Fruit fly (Drosophila melanogaster) whole organism, embryonic: Measurements from ENCODE around the gene spas.
A peak's percentile ranks its signal among the peaks of the same experiment; 100 is the strongest.

ENCODE experiments used
- Ada2b ChIP-seq: fragments of 200-800 bp; sonication (Bioruptor generic); IDR thresholded peaks from 2 replicates; pipeline ENCODE4 v1.3.6; 2022; ENCODE audit warnings: missing biosample characterization, missing genetic modification characterization
- Antp ChIP-seq: fragments of 200-800 bp; sonication (Bioruptor generic); optimal IDR thresholded peaks from 3 replicates; lab custom pipeline; 2016; ENCODE audit warnings: missing biosample characterization, missing genetic modification characterization
- Asciz ChIP-seq: fragments of 200-800 bp; sonication (Bioruptor generic); optimal IDR thresholded peaks from 2 replicates; lab custom pipeline; 2017; ENCODE audit warnings: missing biosample characterization, mild to moderate bottlenecking, missing genetic modification characterization, missing genetic modification reagents
- Atf3 ChIP-seq: fragments of 200-800 bp; sonication (Bioruptor generic); optimal IDR thresholded peaks from 3 replicates; lab custom pipeline; 2016; ENCODE audit warnings: missing biosample characterization, missing genetic modification characterization
- B-H2 ChIP-seq: fragments of 200-800 bp; sonication (Bioruptor generic); optimal IDR thresholded peaks from 2 replicates; lab custom pipeline; 2018; ENCODE audit warnings: missing biosample characterization, mild to moderate bottlenecking, missing genetic modification characterization
- Bdp1 ChIP-seq: fragments of 200-800 bp; sonication (Bioruptor generic); optimal IDR thresholded peaks from 3 replicates; lab custom pipeline; 2016; ENCODE audit warnings: missing biosample characterization, missing genetic modification characterization
- Blimp-1 ChIP-seq: fragments of 200-800 bp; sonication (Bioruptor generic); optimal IDR thresholded peaks from 3 replicates; lab custom pipeline; 2018; ENCODE audit warnings: missing biosample characterization, missing genetic modification characterization, mild to moderate bottlenecking, moderate library complexity, missing genetic modification reagents
- CG10267 ChIP-seq: fragments of 200-800 bp; sonication (Bioruptor generic); optimal IDR thresholded peaks from 2 replicates; lab custom pipeline; 2018; ENCODE audit warnings: missing biosample characterization, mild to moderate bottlenecking, missing genetic modification characterization, moderate library complexity
- CG10274 ChIP-seq: fragments of 200-800 bp; sonication (Bioruptor generic); optimal IDR thresholded peaks from 3 replicates; lab custom pipeline; 2017; ENCODE audit warnings: missing biosample characterization, mild to moderate bottlenecking, missing genetic modification characterization
- CG11456 ChIP-seq: fragments of 200-800 bp; sonication (Bioruptor generic); IDR thresholded peaks from 3 replicates; pipeline ENCODE4 v1.3.6; 2022; ENCODE audit warnings: missing biosample characterization, missing genetic modification characterization
- CG12769 ChIP-seq: fragments of 200-800 bp; sonication (Bioruptor generic); optimal IDR thresholded peaks from 2 replicates; lab custom pipeline; 2019; ENCODE audit warnings: missing biosample characterization, mild to moderate bottlenecking, missing genetic modification characterization, moderate library complexity
- CG12942 ChIP-seq: fragments of 200-800 bp; sonication (Bioruptor generic); optimal IDR thresholded peaks from 3 replicates; lab custom pipeline; 2016; ENCODE audit warnings: missing biosample characterization, missing genetic modification characterization
- CG13424 ChIP-seq: fragments of 200-800 bp; sonication (Bioruptor generic); optimal IDR thresholded peaks from 2 replicates; lab custom pipeline; 2019; ENCODE audit warnings: missing biosample characterization, mild to moderate bottlenecking, missing genetic modification characterization, moderate library complexity
- CG13624 ChIP-seq: fragments of 200-800 bp; sonication (Bioruptor generic); optimal IDR thresholded peaks from 2 replicates; lab custom pipeline; 2016; ENCODE audit warnings: missing biosample characterization, missing genetic modification characterization
- CG14441 ChIP-seq: fragments of 200-800 bp; sonication (Bioruptor generic); IDR thresholded peaks from 2 replicates; pipeline ENCODE4 v1.3.6; 2022; ENCODE audit warnings: missing biosample characterization, missing genetic modification characterization
- CG14667 ChIP-seq: fragments of 200-800 bp; sonication (Bioruptor generic); IDR thresholded peaks from 2 replicates; pipeline ENCODE4 v1.3.6; 2022; ENCODE audit warnings: missing biosample characterization, missing genetic modification characterization
- CG16815 ChIP-seq: fragments of 200-800 bp; sonication (Bioruptor generic); optimal IDR thresholded peaks from 3 replicates; lab custom pipeline; 2017; ENCODE audit warnings: missing biosample characterization, mild to moderate bottlenecking, missing genetic modification characterization
- CG17802 ChIP-seq: fragments of 200-800 bp; sonication (Bioruptor generic); optimal IDR thresholded peaks from 2 replicates; lab custom pipeline; 2018; ENCODE audit warnings: missing biosample characterization, mild to moderate bottlenecking, missing genetic modification characterization, moderate library complexity
- CG3281 ChIP-seq: fragments of 200-800 bp; sonication (Bioruptor generic); optimal IDR thresholded peaks from 3 replicates; lab custom pipeline; 2017; ENCODE audit warnings: missing biosample characterization, mild to moderate bottlenecking, missing genetic modification characterization
- CG3838 ChIP-seq: fragments of 200-800 bp; sonication (Bioruptor generic); optimal IDR thresholded peaks from 3 replicates; lab custom pipeline; 2016; ENCODE audit warnings: missing biosample characterization, missing genetic modification characterization
- CG42726 ChIP-seq: fragments of 200-800 bp; sonication (Bioruptor generic); IDR thresholded peaks from 2 replicates; pipeline ENCODE4 v1.3.6; 2022; ENCODE audit warnings: missing biosample characterization, missing genetic modification characterization; ENCODE audit not compliant: partially characterized antibody
- CG4360 ChIP-seq: fragments of 200-800 bp; sonication (Bioruptor generic); IDR thresholded peaks from 2 replicates; pipeline ENCODE4 v1.3.6; 2022; ENCODE audit warnings: missing biosample characterization, missing genetic modification characterization
- CG4730 ChIP-seq: fragments of 200-800 bp; sonication (Bioruptor generic); IDR thresholded peaks from 2 replicates; pipeline ENCODE4 v1.3.6; 2022; ENCODE audit warnings: missing biosample characterization, missing genetic modification characterization
- CG9876 ChIP-seq: fragments of 200-800 bp; sonication (Bioruptor generic); optimal IDR thresholded peaks from 2 replicates; lab custom pipeline; 2016; ENCODE audit warnings: missing biosample characterization, missing genetic modification characterization
- Elba2 ChIP-seq: fragments of 200-800 bp; sonication (Bioruptor generic); optimal IDR thresholded peaks from 3 replicates; lab custom pipeline; 2016; ENCODE audit warnings: missing biosample characterization, missing genetic modification characterization
- H2.0 ChIP-seq: fragments of 200-800 bp; sonication (Bioruptor generic); IDR thresholded peaks from 2 replicates; pipeline ENCODE4 v1.3.6; 2022; ENCODE audit warnings: missing biosample characterization, missing genetic modification characterization
- Hr3 ChIP-seq: fragments of 200-800 bp; sonication (Bioruptor generic); optimal IDR thresholded peaks from 3 replicates; lab custom pipeline; 2016; ENCODE audit warnings: missing biosample characterization, missing genetic modification characterization
- Hsf ChIP-seq: fragments of 200-800 bp; sonication (Bioruptor generic); optimal IDR thresholded peaks from 3 replicates; lab custom pipeline; 2016; ENCODE audit warnings: missing biosample characterization, missing genetic modification characterization
- Stat92E ChIP-seq, 3 experiments: fragments of >200 bp in 2 of 3; fragments of 200-800 bp in 1 of 3; sonication (Bioruptor generic) in 1 of 3; optimal IDR thresholded peaks; 2 replicates each; lab custom pipeline; 2017 to 2019; ENCODE audit warnings: missing biosample characterization in 3 of 3, missing genetic modification characterization in 3 of 3, mild to moderate bottlenecking in 1 of 3, moderate library complexity in 1 of 3
- TFAM ChIP-seq: fragments of 200-800 bp; sonication (Bioruptor generic); optimal IDR thresholded peaks from 2 replicates; lab custom pipeline; 2017; ENCODE audit warnings: missing biosample characterization, missing genetic modification characterization, inconsistent platforms
- ab ChIP-seq: fragments of 200-800 bp; sonication (Bioruptor generic); optimal IDR thresholded peaks from 2 replicates; lab custom pipeline; 2016; ENCODE audit warnings: missing biosample characterization, missing genetic modification characterization
- aop ChIP-seq: fragments of 200-800 bp; sonication (Bioruptor generic); IDR thresholded peaks from 2 replicates; pipeline ENCODE4 v1.3.6; 2022; ENCODE audit warnings: missing biosample characterization, missing genetic modification characterization
- bab2 ChIP-seq: fragments of 200-800 bp; sonication (Bioruptor generic); optimal IDR thresholded peaks from 2 replicates; lab custom pipeline; 2016; ENCODE audit warnings: missing biosample characterization, missing genetic modification characterization
- bsh ChIP-seq, 2 experiments: fragments of 200-800 bp; sonication (Bioruptor generic); optimal IDR thresholded peaks; 2 replicates each; lab custom pipeline; 2017 to 2018; ENCODE audit warnings: mild to moderate bottlenecking in 2 of 2, missing biosample characterization in 2 of 2, missing genetic modification characterization in 2 of 2, moderate library complexity in 1 of 2
- crc ChIP-seq: fragments of 200-800 bp; sonication (Bioruptor generic); optimal IDR thresholded peaks from 2 replicates; lab custom pipeline; 2016; ENCODE audit warnings: missing biosample characterization, missing genetic modification characterization
- croc ChIP-seq: fragments of 200-800 bp; sonication (Bioruptor generic); conservative IDR thresholded peaks from 3 replicates; pipeline ENCODE4 v1.3.6; 2022; ENCODE audit warnings: missing biosample characterization, missing genetic modification characterization
- da ChIP-seq: fragments of 200-800 bp; sonication (Bioruptor generic); optimal IDR thresholded peaks from 2 replicates; lab custom pipeline; 2016; ENCODE audit warnings: missing biosample characterization, missing genetic modification characterization
- fd64A ChIP-seq: fragments of 200-800 bp; sonication (Bioruptor generic); optimal IDR thresholded peaks from 3 replicates; lab custom pipeline; 2018; ENCODE audit warnings: missing biosample characterization, mild to moderate bottlenecking, missing genetic modification characterization
- her ChIP-seq: fragments of 200-800 bp; sonication (Bioruptor generic); optimal IDR thresholded peaks from 2 replicates; lab custom pipeline; 2016; ENCODE audit warnings: missing biosample characterization, missing genetic modification characterization
- luna ChIP-seq: fragments of 200-800 bp; sonication (Bioruptor generic); optimal IDR thresholded peaks from 2 replicates; lab custom pipeline; 2016; ENCODE audit warnings: missing biosample characterization, missing genetic modification characterization
- mld ChIP-seq: fragments of 200-800 bp; sonication (Bioruptor generic); IDR thresholded peaks from 3 replicates; pipeline ENCODE4 v1.3.6; 2022; ENCODE audit warnings: missing biosample characterization, missing genetic modification characterization; ENCODE audit not compliant: partially characterized antibody
- prd ChIP-seq, 3 experiments: fragments of >200 bp in 2 of 3; fragments of 200-800 bp in 1 of 3; sonication (Bioruptor generic) in 1 of 3; optimal IDR thresholded peaks in 2 of 3; IDR thresholded peaks in 1 of 3; 2 replicates in 2 of 3; 3 replicates in 1 of 3; pipeline versions ENCODE4 v1.3.6 to Lab custom; 2017 to 2022; ENCODE audit warnings: missing biosample characterization in 1 of 3, missing genetic modification characterization in 1 of 3
- salm ChIP-seq: fragments of 200-800 bp; sonication (Bioruptor generic); optimal IDR thresholded peaks from 2 replicates; lab custom pipeline; 2018; ENCODE audit warnings: missing biosample characterization, mild to moderate bottlenecking, missing genetic modification characterization
- sens-2 ChIP-seq: fragments of 200-800 bp; sonication (Bioruptor generic); IDR thresholded peaks from 2 replicates; pipeline ENCODE4 v1.3.6; 2022; ENCODE audit warnings: missing biosample characterization, missing genetic modification characterization
- slou ChIP-seq: fragments of 200-800 bp; sonication (Bioruptor generic); optimal IDR thresholded peaks from 3 replicates; lab custom pipeline; 2016; ENCODE audit warnings: missing biosample characterization, missing genetic modification characterization
- sr ChIP-seq: fragments of 200-800 bp; sonication (Bioruptor generic); IDR thresholded peaks from 3 replicates; pipeline ENCODE4 v1.3.6; 2022; ENCODE audit warnings: missing biosample characterization, missing genetic modification characterization
- trem ChIP-seq: fragments of 200-800 bp; optimal IDR thresholded peaks from 3 replicates; lab custom pipeline; 2019; ENCODE audit warnings: missing biosample characterization, mild to moderate bottlenecking, missing genetic modification characterization, moderate library complexity
- vnd ChIP-seq: fragments of 200-800 bp; sonication (Bioruptor generic); IDR thresholded peaks from 3 replicates; pipeline ENCODE4 v1.3.6; 2022; ENCODE audit warnings: missing biosample characterization, missing genetic modification characterization; ENCODE audit not compliant: partially characterized antibody
- wek ChIP-seq: fragments of 200-800 bp; sonication (Bioruptor generic); optimal IDR thresholded peaks from 3 replicates; lab custom pipeline; 2018; ENCODE audit warnings: missing biosample characterization, mild to moderate bottlenecking, missing genetic modification characterization, moderate library complexity

Gene spas

DNA sequence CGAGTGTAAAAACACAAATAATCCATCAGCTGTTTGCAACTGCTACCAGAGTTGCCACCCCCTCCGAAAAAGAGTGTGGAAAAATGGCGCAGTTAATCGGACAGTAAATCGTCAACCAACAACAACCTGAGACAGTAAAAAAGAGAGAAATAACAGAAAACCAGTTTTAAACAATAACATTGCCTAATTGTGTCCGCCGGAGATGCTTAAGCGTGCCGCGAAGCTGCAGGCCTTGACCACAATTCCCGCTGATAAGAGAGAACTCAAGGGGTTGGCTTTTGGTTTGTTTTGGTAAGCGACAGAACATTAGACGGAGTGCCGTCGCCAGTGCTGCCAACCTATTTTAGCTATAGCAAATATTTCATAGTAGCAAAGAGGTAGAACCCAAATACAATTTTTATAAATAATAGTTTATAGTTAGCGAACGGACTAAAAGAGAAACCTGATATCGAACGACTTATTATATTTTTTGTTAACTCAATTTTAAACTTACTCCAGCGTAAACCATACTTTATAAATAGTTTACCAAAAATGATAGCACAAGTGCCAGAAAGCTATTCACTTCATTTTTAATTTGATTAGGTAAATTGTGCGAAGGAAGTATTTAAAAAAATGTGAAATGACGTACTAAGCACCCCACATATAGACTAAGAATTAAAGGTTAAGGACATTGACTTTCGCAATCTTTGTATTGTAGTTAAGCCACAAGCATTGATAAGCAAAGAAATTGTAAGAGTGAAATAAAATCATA is 12.8 kb downstream of the spas start, which contains the start of the genes Atg6 and Pisd (continued):
- TF ChIP-seq da (GFP tag; lab: Kevin White, UChicago) (no peak), Blimp-1 (GFP tag; lab: Kevin White, UChicago) (no peak), bab2 (GFP tag; lab: Kevin White, UChicago) (no peak), vnd (GFP tag; lab: Robert Waterston, UW) (0 out of 3 replicates have a peak, but pooled peaks have one; percentile 1), her (GFP tag; lab: Kevin White, UChicago) (peak; percentile 29), B-H2 (GFP tag; lab: Kevin White, UChicago) (peak; percentile 76), crc (no peak), sr (GFP tag; lab: Robert Waterston, UW) (no peak), Antp (GFP tag; lab: Kevin White, UChicago) (peak; percentile 30), CG17802 (tag; lab: Kevin White, UChicago) (peak; percentile 20), CG16815 (no peak), CG9876 (GFP tag; lab: Kevin White, UChicago) (no peak), prd (optimal IDR thresholded peaks at IDR 0.05; lab: Kevin White, UChicago) (no peak), prd (GFP tag; IDR thresholded peaks at IDR 0.05; lab: Robert Waterston, UW) (peak; percentile 42; the same call in 1 of the 3 replicates), fd64A (GFP tag; lab: Kevin White, UChicago) (no peak), salm (no peak), mld (no peak), CG42726 (no peak; the same call in 1 of the 2 replicates), Elba2 (GFP tag; lab: Kevin White, UChicago) (no peak), slou (GFP tag; lab: Kevin White, UChicago) (no peak), CG14441 (peak; percentile 28; the same call in 1 of the 2 replicates), wek (no peak), CG13624 (peak; percentile 96), CG11456 (no peak), bsh (GFP tag; optimal IDR thresholded peaks at IDR 0.05; lab: Kevin White, UChicago) (no peak), aop (no peak), CG4730 (GFP tag; lab: Robert Waterston, UW) (no peak), Asciz (GFP tag; lab: Kevin White, UChicago) (no peak), TFAM (GFP tag; lab: Kevin White, UChicago) (no peak), CG3838 (GFP tag; lab: Kevin White, UChicago) (peak; percentile 28), luna (GFP tag; lab: Kevin White, UChicago) (no peak), sens-2 (GFP tag; lab: Robert Waterston, UW) (no peak), Atf3 (GFP tag; lab: Kevin White, UChicago) (no peak), ab (GFP tag; lab: Kevin White, UChicago) (no peak), Stat92E (GFP tag; optimal IDR thresholded peaks at IDR 0.05; lab: Kevin White, UChicago) (no peak), CG12769 (tag; lab: Kevin White, UChicago) (peak; percentile 75), CG13424 (tag; lab: Kevin White, UChicago) (peak; percentile 28), CG12942 (no peak), CG10274 (GFP tag; lab: Kevin White, UChicago) (no peak), CG14667 (GFP tag; lab: Robert Waterston, UW) (no peak), Hsf (no peak), Ada2b (no peak), trem (tag; lab: Kevin White, UChicago) (peak; percentile 97), CG4360 (GFP tag; lab: Robert Waterston, UW) (peak; percentile 82), CG3281 (GFP tag; lab: Kevin White, UChicago) (no peak), croc (GFP tag; lab: Robert Waterston, UW) (no peak), Hr3 (GFP tag; lab: Kevin White, UChicago) (no peak), Bdp1 (GFP tag; lab: Kevin White, UChicago) (no peak), CG10267 (tag; lab: Kevin White, UChicago) (peak; percentile 65), H2.0 (no peak)
